Fruit fly (Drosophila melanogaster) whole organism, embryonic: Measurements from ENCODE around the gene CG13449.

Experiments used
- Bteb2 ChIP-seq: fragments of 200-800 bp; sonication (Bioruptor generic); optimal IDR thresholded peaks from 2 replicates; lab custom pipeline; 2016; ENCODE audit warnings: missing biosample characterization, missing genetic modification characterization
- CG1024 ChIP-seq: fragments of 200-800 bp; sonication (Bioruptor generic); IDR thresholded peaks from 2 replicates; pipeline ENCODE4 v1.3.6; 2022; ENCODE audit warnings: missing biosample characterization, missing genetic modification characterization
- CG10274 ChIP-seq: fragments of 200-800 bp; sonication (Bioruptor generic); optimal IDR thresholded peaks from 3 replicates; lab custom pipeline; 2017; ENCODE audit warnings: missing biosample characterization, mild to moderate bottlenecking, missing genetic modification characterization
- CG11456 ChIP-seq: fragments of 200-800 bp; sonication (Bioruptor generic); IDR thresholded peaks from 3 replicates; pipeline ENCODE4 v1.3.6; 2022; ENCODE audit warnings: missing biosample characterization, missing genetic modification characterization
- CG11695 ChIP-seq: fragments of 200-800 bp; sonication (Bioruptor generic); IDR thresholded peaks from 3 replicates; pipeline ENCODE4 v1.3.6; 2022; ENCODE audit warnings: missing biosample characterization, missing genetic modification characterization
- CG13296 ChIP-seq: fragments of 200-800 bp; sonication (Bioruptor generic); optimal IDR thresholded peaks from 3 replicates; lab custom pipeline; 2018; ENCODE audit warnings: missing biosample characterization, mild to moderate bottlenecking, missing genetic modification characterization
- CG14050 ChIP-seq: fragments of 200-800 bp; sonication (Bioruptor generic); IDR thresholded peaks from 3 replicates; pipeline ENCODE4 v1.3.6; 2022; ENCODE audit warnings: missing biosample characterization, missing genetic modification characterization
- CG17385 ChIP-seq: fragments of 200-800 bp; sonication (Bioruptor generic); optimal IDR thresholded peaks from 3 replicates; lab custom pipeline; 2018; ENCODE audit warnings: missing biosample characterization, mild to moderate bottlenecking, missing genetic modification characterization
- CG18011 ChIP-seq: fragments of 200-800 bp; sonication (Bioruptor generic); optimal IDR thresholded peaks from 2 replicates; lab custom pipeline; 2017; ENCODE audit warnings: missing biosample characterization, missing genetic modification characterization, mild to moderate bottlenecking, moderate library complexity, missing genotype
- CG2116 ChIP-seq: fragments of 200-800 bp; sonication (Bioruptor generic); optimal IDR thresholded peaks from 3 replicates; lab custom pipeline; 2018; ENCODE audit warnings: missing biosample characterization, mild to moderate bottlenecking, missing genetic modification characterization
- CG30020 ChIP-seq: fragments of 200-800 bp; optimal IDR thresholded peaks from 2 replicates; lab custom pipeline; 2019; ENCODE audit warnings: missing biosample characterization, mild to moderate bottlenecking, missing genetic modification characterization, moderate library complexity
- CG42726 ChIP-seq: fragments of 200-800 bp; sonication (Bioruptor generic); IDR thresholded peaks from 2 replicates; pipeline ENCODE4 v1.3.6; 2022; ENCODE audit warnings: missing biosample characterization, missing genetic modification characterization; ENCODE audit not compliant: partially characterized antibody
- CG4617 ChIP-seq: fragments of 200-800 bp; sonication (Bioruptor generic); optimal IDR thresholded peaks from 3 replicates; lab custom pipeline; 2016; ENCODE audit warnings: missing biosample characterization, missing genetic modification characterization, borderline replicate concordance
- CG6791 ChIP-seq: fragments of 200-800 bp; sonication (Bioruptor generic); IDR thresholded peaks from 3 replicates; pipeline ENCODE4 v1.3.6; 2022; ENCODE audit warnings: missing biosample characterization, missing genetic modification characterization; ENCODE audit not compliant: partially characterized antibody
- CG7745 ChIP-seq: fragments of 200-800 bp; sonication (Bioruptor generic); optimal IDR thresholded peaks from 2 replicates; lab custom pipeline; 2018; ENCODE audit warnings: missing biosample characterization, mild to moderate bottlenecking, missing genetic modification characterization, moderate library complexity
- CG7786 ChIP-seq: fragments of 200-800 bp; sonication (Bioruptor generic); optimal IDR thresholded peaks from 2 replicates; lab custom pipeline; 2016; ENCODE audit warnings: missing biosample characterization, missing genetic modification characterization
- CG9932 ChIP-seq: fragments of 200-800 bp; sonication (Bioruptor generic); IDR thresholded peaks from 2 replicates; pipeline ENCODE4 v1.3.6; 2022; ENCODE audit warnings: missing biosample characterization, missing genetic modification characterization
- D ChIP-seq, 2 experiments: fragments of 200-800 bp in 1 of 2; fragments of >200 bp in 1 of 2; sonication (Bioruptor generic) in 1 of 2; optimal IDR thresholded peaks; 2 replicates in 1 of 2; 3 replicates in 1 of 2; lab custom pipeline; 2017; ENCODE audit warnings: mild to moderate bottlenecking in 1 of 2, missing biosample characterization in 1 of 2, missing genetic modification characterization in 1 of 2, missing genetic modification reagents in 1 of 2
- E2f2 ChIP-seq: fragments of 200-800 bp; sonication (Bioruptor generic); IDR thresholded peaks from 2 replicates; pipeline ENCODE4 v1.3.6; 2022; ENCODE audit warnings: missing biosample characterization, missing genetic modification characterization
- Elba2 ChIP-seq: fragments of 200-800 bp; sonication (Bioruptor generic); optimal IDR thresholded peaks from 3 replicates; lab custom pipeline; 2016; ENCODE audit warnings: missing biosample characterization, missing genetic modification characterization
- Gug ChIP-seq: fragments of 200-800 bp; sonication (Bioruptor generic); IDR thresholded peaks from 4 replicates; pipeline ENCODE4 v1.3.6; 2022; ENCODE audit warnings: missing biosample characterization, missing genetic modification characterization
- H2.0 ChIP-seq: fragments of 200-800 bp; sonication (Bioruptor generic); IDR thresholded peaks from 2 replicates; pipeline ENCODE4 v1.3.6; 2022; ENCODE audit warnings: missing biosample characterization, missing genetic modification characterization
- Hr78 ChIP-seq, 2 experiments: fragments of 200-800 bp in 1 of 2; fragments of >200 bp in 1 of 2; sonication (Bioruptor generic) in 1 of 2; optimal IDR thresholded peaks; 2 replicates each; lab custom pipeline; 2017 to 2019; ENCODE audit warnings: missing biosample characterization in 2 of 2, missing genetic modification characterization in 2 of 2, mild to moderate bottlenecking in 1 of 2, moderate library complexity in 1 of 2
- Nf-YC ChIP-seq: fragments of 200-800 bp; optimal IDR thresholded peaks from 3 replicates; lab custom pipeline; 2019; ENCODE audit warnings: missing biosample characterization, mild to moderate bottlenecking, missing genetic modification characterization, moderate library complexity
- Opbp ChIP-seq: fragments of 200-800 bp; sonication (Bioruptor generic); IDR thresholded peaks from 3 replicates; pipeline ENCODE4 v1.3.6; 2022; ENCODE audit warnings: missing biosample characterization, missing genetic modification characterization; ENCODE audit not compliant: partially characterized antibody
- Ptx1 ChIP-seq: fragments of 200-800 bp; sonication (Bioruptor generic); IDR thresholded peaks from 2 replicates; pipeline ENCODE4 v1.3.6; 2022; ENCODE audit warnings: missing biosample characterization, missing genetic modification characterization
- Scr ChIP-seq: fragments of 200-800 bp; sonication (Bioruptor generic); IDR thresholded peaks from 2 replicates; pipeline ENCODE4 v1.3.6; 2022; ENCODE audit warnings: missing biosample characterization, missing genetic modification characterization; ENCODE audit not compliant: partially characterized antibody
- Ssrp ChIP-seq: fragments of 200-800 bp; sonication (Bioruptor generic); optimal IDR thresholded peaks from 2 replicates; lab custom pipeline; 2018; ENCODE audit warnings: missing biosample characterization, mild to moderate bottlenecking, missing genetic modification characterization, moderate library complexity
- TFAM ChIP-seq: fragments of 200-800 bp; sonication (Bioruptor generic); optimal IDR thresholded peaks from 2 replicates; lab custom pipeline; 2017; ENCODE audit warnings: missing biosample characterization, missing genetic modification characterization, inconsistent platforms
- YL-1 ChIP-seq: fragments of 200-800 bp; sonication (Bioruptor generic); optimal IDR thresholded peaks from 3 replicates; lab custom pipeline; 2017; ENCODE audit warnings: missing biosample characterization, mild to moderate bottlenecking, missing genetic modification characterization
- ash1 ChIP-seq: fragments of 200-800 bp; sonication (Bioruptor generic); optimal IDR thresholded peaks from 2 replicates; lab custom pipeline; 2018; ENCODE audit warnings: missing biosample characterization, mild to moderate bottlenecking, missing genetic modification characterization
- ato ChIP-seq: fragments of 200-800 bp; sonication (Bioruptor generic); IDR thresholded peaks from 2 replicates; pipeline ENCODE4 v1.3.6; 2022; ENCODE audit warnings: missing biosample characterization, missing genetic modification characterization; ENCODE audit not compliant: partially characterized antibody
- cato ChIP-seq: fragments of 200-800 bp; sonication (Bioruptor generic); optimal IDR thresholded peaks from 2 replicates; lab custom pipeline; 2016; ENCODE audit warnings: missing biosample characterization, missing genetic modification characterization, borderline replicate concordance
- danr ChIP-seq: fragments of 200-800 bp; sonication (Bioruptor generic); IDR thresholded peaks from 2 replicates; pipeline ENCODE4 v1.3.6; 2022; ENCODE audit warnings: missing biosample characterization, missing genetic modification characterization
- disco-r ChIP-seq: fragments of 200-800 bp; sonication (Bioruptor generic); optimal IDR thresholded peaks from 2 replicates; lab custom pipeline; 2016; ENCODE audit warnings: missing biosample characterization, missing genetic modification characterization
- dmrt11E ChIP-seq: fragments of 200-800 bp; sonication (Bioruptor generic); optimal IDR thresholded peaks from 3 replicates; lab custom pipeline; 2018; ENCODE audit warnings: missing biosample characterization, mild to moderate bottlenecking, missing genetic modification characterization, moderate library complexity
- kni ChIP-seq: fragments of 200-800 bp; sonication (Bioruptor generic); optimal IDR thresholded peaks from 3 replicates; lab custom pipeline; 2017; ENCODE audit warnings: mild to moderate bottlenecking, missing biosample characterization, missing genetic modification reagents, missing genetic modification characterization
- nau ChIP-seq: fragments of 200-800 bp; sonication (Bioruptor generic); optimal IDR thresholded peaks from 3 replicates; lab custom pipeline; 2017; ENCODE audit warnings: missing biosample characterization, mild to moderate bottlenecking, missing genetic modification characterization, missing genetic modification reagents
- pnt ChIP-seq: fragments of 200-800 bp; sonication (Bioruptor generic); optimal IDR thresholded peaks from 3 replicates; lab custom pipeline; 2016; ENCODE audit warnings: missing biosample characterization, missing genetic modification characterization
- row ChIP-seq: fragments of 200-800 bp; sonication (Bioruptor generic); IDR thresholded peaks from 3 replicates; pipeline ENCODE4 v1.3.6; 2022; ENCODE audit warnings: missing biosample characterization, missing genetic modification characterization
- sc ChIP-seq, 3 experiments: fragments of >200 bp in 2 of 3; fragments of 200-800 bp in 1 of 3; sonication (Bioruptor generic) in 1 of 3; optimal IDR thresholded peaks; 2 replicates in 2 of 3; 3 replicates in 1 of 3; lab custom pipeline; 2017; ENCODE audit warnings: mild to moderate bottlenecking in 1 of 3, missing biosample characterization in 1 of 3, missing genetic modification characterization in 1 of 3, missing genetic modification reagents in 1 of 3
- slp2 ChIP-seq: fragments of 200-800 bp; sonication (Bioruptor generic); optimal IDR thresholded peaks from 2 replicates; lab custom pipeline; 2016; ENCODE audit warnings: missing biosample characterization, missing genetic modification characterization
- sna ChIP-seq: fragments of 200-800 bp; sonication (Bioruptor generic); IDR thresholded peaks from 2 replicates; pipeline ENCODE4 v1.3.6; 2022; ENCODE audit warnings: missing biosample characterization, missing genetic modification characterization; ENCODE audit not compliant: partially characterized antibody
- stc ChIP-seq: fragments of 200-800 bp; sonication (Bioruptor generic); IDR thresholded peaks from 2 replicates; pipeline ENCODE4 v1.3.6; 2022; ENCODE audit warnings: missing biosample characterization, missing genetic modification characterization
- tup ChIP-seq: fragments of 200-800 bp; sonication (Bioruptor generic); optimal IDR thresholded peaks from 2 replicates; lab custom pipeline; 2016; ENCODE audit warnings: missing biosample characterization, mild to moderate bottlenecking, missing genetic modification characterization, moderate library complexity
- unc-4 ChIP-seq: fragments of 200-800 bp; sonication (Bioruptor generic); IDR thresholded peaks from 2 replicates; pipeline ENCODE4 v1.3.6; 2022; ENCODE audit warnings: missing biosample characterization, missing genetic modification characterization; ENCODE audit not compliant: partially characterized antibody

Gene CG13449

dm6 chr3L:15587445-15588381 is 24.9 kb downstream of the CG13449 start, which contains the start of gene CG7656 (continued):
- TF ChIP-seq H2.0 (GFP tag; lab: Robert Waterston, UW) (peak; percentile 61), Ptx1 (peak; percentile 60; the same call in 1 of the 2 replicates), CG1024 (peak; percentile 58), CG7786 (GFP tag; lab: Kevin White, UChicago) (peak; percentile 75), ash1 (GFP tag; lab: Kevin White, UChicago) (peak; percentile 44), Opbp (GFP tag; lab: Robert Waterston, UW) (no peak), Nf-YC (tag; lab: Kevin White, UChicago) (no peak), tup (peak; percentile 53), cato (GFP tag; lab: Kevin White, UChicago) (no peak), D (optimal IDR thresholded peaks at IDR 0.05; lab: Kevin White, UChicago) (no peak), D (GFP tag; optimal IDR thresholded peaks at IDR 0.05; lab: Kevin White, UChicago) (no peak), Ssrp (tag; lab: Kevin White, UChicago) (no peak), CG10274 (no peak), CG4617 (peak; percentile 94), CG30020 (no peak), TFAM (GFP tag; lab: Kevin White, UChicago) (no peak), CG9932 (GFP tag; lab: Robert Waterston, UW) (peak; percentile 86), unc-4 (GFP tag; lab: Robert Waterston, UW) (no peak), pnt (peak; percentile 80), CG18011 (peak; percentile 40), Hr78 (GFP tag; optimal IDR thresholded peaks at IDR 0.05; lab: Kevin White, UChicago) (peak in 1 of 2 experiments; percentile 30), danr (GFP tag; lab: Robert Waterston, UW) (0 out of 2 replicates have a peak, but pooled peaks have one; percentile 12), Bteb2 (GFP tag; lab: Kevin White, UChicago) (peak; percentile 2), kni (no peak), Elba2 (GFP tag; lab: Kevin White, UChicago) (no peak), CG6791 (no peak), YL-1 (GFP tag; lab: Kevin White, UChicago) (peak; percentile 66), E2f2 (GFP tag; lab: Robert Waterston, UW) (peak; percentile 5), Scr (GFP tag; lab: Robert Waterston, UW) (peak; percentile 12; the same call in 1 of the 2 replicates), CG2116 (peak; percentile 51), sna (GFP tag; lab: Robert Waterston, UW) (no peak), sc (optimal IDR thresholded peaks at IDR 0.05; lab: Kevin White, UChicago) (no peak), sc (GFP tag; optimal IDR thresholded peaks at IDR 0.05; lab: Kevin White, UChicago) (no peak), row (GFP tag; lab: Robert Waterston, UW) (peak; percentile 96), slp2 (GFP tag; lab: Kevin White, UChicago) (peak; percentile 46), ato (GFP tag; lab: Robert Waterston, UW) (no peak), stc (GFP tag; lab: Robert Waterston, UW) (peak; percentile 45), nau (GFP tag; lab: Kevin White, UChicago) (no peak), CG13296 (GFP tag; lab: Kevin White, UChicago) (no peak), CG14050 (GFP tag; lab: Robert Waterston, UW) (peak; percentile 25; the same call in 2 of the 3 replicates), CG11456 (peak; percentile 84), CG17385 (GFP tag; lab: Kevin White, UChicago) (peak; percentile 27), CG11695 (peak; percentile 72; the same call in 2 of the 3 replicates), Gug (GFP tag; lab: Robert Waterston, UW) (peak; percentile 87), CG42726 (GFP tag; lab: Robert Waterston, UW) (no peak), disco-r (GFP tag; lab: Kevin White, UChicago) (no peak), dmrt11E (tag; lab: Kevin White, UChicago) (no peak), CG7745 (tag; lab: Kevin White, UChicago) (no peak)
